Worm (Caenorhabditis elegans): ENCODE data around the gene srm-3.

DNA sequence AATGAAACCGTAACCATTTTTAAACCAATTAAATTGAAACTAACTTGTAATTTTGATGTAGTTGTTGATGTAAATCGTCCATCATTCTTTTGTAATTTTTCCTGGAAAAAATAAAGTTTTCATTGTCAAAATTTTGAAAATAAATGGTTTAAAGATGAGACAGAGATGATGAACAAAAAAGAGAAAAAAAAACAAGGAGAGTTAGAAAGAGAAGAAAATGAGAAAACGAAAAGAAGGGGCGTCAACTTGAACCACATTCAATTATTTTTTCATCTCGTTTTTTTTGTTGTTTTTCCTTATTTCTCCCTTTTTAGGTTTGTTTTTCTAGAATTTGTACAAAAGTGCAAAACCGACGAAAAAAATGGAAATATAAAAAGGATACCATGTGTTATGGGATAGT lies 26.8 kb downstream of the srm-3 start, which contains the start of gene nhr-34:
- TF ChIP-seq dao-5 (tag; optimal IDR thresholded peaks at IDR 0.05) = no peak
- no peak for TF ChIP-seq W03F9.2 (tag; optimal IDR thresholded peaks at IDR 0.05)

Measured in whole organism, L4/young adult.